Worm (Caenorhabditis elegans) whole organism, mixed stage, embryonic: ENCODE measurements around the gene C25D7.10.

ENCODE experiments used
- M03D4.4 ChIP-seq: sonication (generic microtip); optimal IDR thresholded peaks from 2 replicates; lab custom pipeline; 2017; ENCODE audit warnings: mild to moderate bottlenecking, missing genetic modification characterization, missing compliant biosample characterization
- bed-3 ChIP-seq: fragments of 200-800 bp; sonication (Bioruptor generic); optimal IDR thresholded peaks from 3 replicates; lab custom pipeline; 2018; ENCODE audit warnings: mild to moderate bottlenecking, missing genetic modification characterization, moderate library complexity, missing compliant biosample characterization
- blmp-1 ChIP-seq: fragments of 150-350 bp; optimal IDR thresholded peaks from 2 replicates; lab custom pipeline; 2014; ENCODE audit warnings: missing biosample characterization, missing genetic modification characterization
- ces-1 ChIP-seq: fragments of 150-350 bp; optimal IDR thresholded peaks from 2 replicates; lab custom pipeline; 2014; ENCODE audit warnings: missing biosample characterization, missing genetic modification reagents, missing genetic modification characterization
- nhr-237 ChIP-seq: fragments of 150-350 bp; optimal IDR thresholded peaks from 2 replicates; lab custom pipeline; 2014; ENCODE audit warnings: missing biosample characterization, missing genetic modification characterization
- nhr-28 ChIP-seq: fragments of 150-350 bp; optimal IDR thresholded peaks from 2 replicates; lab custom pipeline; 2014; ENCODE audit warnings: missing biosample characterization, missing genetic modification characterization
- nhr-76 ChIP-seq: sonication (generic microtip); optimal IDR thresholded peaks from 2 replicates; lab custom pipeline; 2017; ENCODE audit warnings: missing biosample characterization, missing genetic modification characterization
- pha-4 ChIP-seq: fragments of 150-350 bp; optimal IDR thresholded peaks from 2 replicates; lab custom pipeline; 2018; ENCODE audit warnings: missing biosample characterization, missing genetic modification reagents, missing genetic modification characterization
- unc-39 ChIP-seq: fragments of 150-350 bp; optimal IDR thresholded peaks from 2 replicates; lab custom pipeline; 2014; ENCODE audit warnings: missing biosample characterization, missing genetic modification characterization

- TF ChIP-seq nhr-28 (tag; lab: Kevin White, UChicago): no peak
- TF ChIP-seq bed-3: no peak
- no peak for TF ChIP-seq pha-4
- no peak for TF ChIP-seq M03D4.4 (tag; lab: Kevin White, UChicago)
- no peak for TF ChIP-seq nhr-237 (tag; lab: Kevin White, UChicago)
- TF ChIP-seq nhr-76 (tag; lab: Kevin White, UChicago): no peak
- no peak for TF ChIP-seq ces-1 (GFP tag; lab: Kevin White, UChicago)
- no peak for TF ChIP-seq blmp-1 (tag; lab: Kevin White, UChicago)
- TF ChIP-seq unc-39: no peak
These were observed 14.9 kb upstream of the C25D7.10 start, which contains the start of the genes fbxa-82 and C25D7.5 for ce11 chrV:15052368-15052767.
